Fruit fly (Drosophila melanogaster) whole organism: ENCODE measurements around the gene CG42824.

ENCODE experiments used
- CG8478 ChIP-seq: fragments of >200 bp; optimal IDR thresholded peaks from 2 replicates; lab custom pipeline; 2018; ENCODE audit warnings: inconsistent platforms
- Dll ChIP-seq: fragments of >200 bp; optimal IDR thresholded peaks from 2 replicates; lab custom pipeline; 2017
- pan ChIP-seq: fragments of >200 bp; optimal IDR thresholded peaks from 2 replicates; lab custom pipeline; 2017
- psq ChIP-seq: fragments of >200 bp; optimal IDR thresholded peaks from 2 replicates; lab custom pipeline; 2017
- usp ChIP-seq: fragments of >200 bp; optimal IDR thresholded peaks from 2 replicates; lab custom pipeline; 2017; ENCODE audit warnings: missing biosample characterization, missing genetic modification characterization, mixed read lengths

dm6 chr3R:17381916-17382315 is 24.4 kb downstream of the CG42824 start:
- TF ChIP-seq pan (no peak), psq (no peak), Dll (lab: Kevin White, UChicago) (no peak), CG8478 (lab: Kevin White, UChicago) (no peak), usp (GFP tag; lab: Kevin White, UChicago) (no peak)
